Worm (Caenorhabditis elegans) whole organism, young adult: ENCODE results near the gene C37C3.10.

Experiments
- B0336.3 ChIP-seq: fragments of 200-800 bp; sonication (Bioruptor generic); IDR thresholded peaks from 2 replicates; pipeline ENCODE4 v1.3.6; 2022; ENCODE audit warnings: missing genetic modification characterization, missing compliant biosample characterization
- F23B12.7 ChIP-seq: sonication (generic microtip); optimal IDR thresholded peaks from 2 replicates; lab custom pipeline; 2017; ENCODE audit warnings: missing genetic modification characterization, mild to moderate bottlenecking, missing compliant biosample characterization, antibody characterized with exemption, moderate library complexity; ENCODE audit not compliant: insufficient read depth
- F37B4.10 ChIP-seq: fragments of 200-800 bp; sonication (Bioruptor generic); IDR thresholded peaks from 2 replicates; pipeline ENCODE4 v1.3.6; 2022; ENCODE audit warnings: missing genetic modification characterization, missing compliant biosample characterization
- F55B11.4 ChIP-seq: sonication (generic microtip); optimal IDR thresholded peaks from 2 replicates; lab custom pipeline; 2016; ENCODE audit warnings: missing compliant biosample characterization, missing genetic modification characterization, borderline replicate concordance; ENCODE audit not compliant: insufficient read depth
- K12H6.12 ChIP-seq: fragments of 200-800 bp; sonication (Bioruptor generic); optimal IDR thresholded peaks from 2 replicates; lab custom pipeline; 2018; ENCODE audit warnings: mild to moderate bottlenecking, missing genetic modification characterization, missing compliant biosample characterization
- Y79H2A.3 ChIP-seq: fragments of 200-800 bp; sonication (Bioruptor generic); conservative IDR thresholded peaks from 2 replicates; pipeline ENCODE4 v1.3.6; 2022; ENCODE audit warnings: missing genetic modification reagents, missing genetic modification characterization, missing compliant biosample characterization
- Y95B8A.8 ChIP-seq: fragments of 200-800 bp; sonication (Bioruptor generic); IDR thresholded peaks from 2 replicates; pipeline ENCODE4 v1.3.6; 2022; ENCODE audit warnings: missing genetic modification reagents, missing genetic modification characterization, missing compliant biosample characterization
- ZK185.1 ChIP-seq: sonication (generic microtip); optimal IDR thresholded peaks from 2 replicates; lab custom pipeline; 2016; ENCODE audit warnings: mild to moderate bottlenecking, missing genetic modification characterization, missing compliant biosample characterization; ENCODE audit not compliant: poor library complexity, severe bottlenecking
- aptf-2 ChIP-seq: fragments of 200-800 bp; sonication (Bioruptor generic); conservative IDR thresholded peaks from 2 replicates; pipeline ENCODE4 v1.3.6; 2022; ENCODE audit warnings: missing genetic modification reagents, missing genetic modification characterization, missing compliant biosample characterization
- athp-1 ChIP-seq: sonication (generic microtip); optimal IDR thresholded peaks from 2 replicates; lab custom pipeline; 2017; ENCODE audit warnings: mild to moderate bottlenecking, missing genetic modification characterization, missing compliant biosample characterization
- attf-3 ChIP-seq: fragments of 200-800 bp; sonication (Bioruptor generic); conservative IDR thresholded peaks from 2 replicates; pipeline ENCODE4 v1.3.6; 2022; ENCODE audit warnings: missing genetic modification reagents, missing genetic modification characterization, missing compliant biosample characterization
- attf-5 ChIP-seq: fragments of 200-800 bp; sonication (Bioruptor generic); optimal IDR thresholded peaks from 2 replicates; lab custom pipeline; 2018; ENCODE audit warnings: mild to moderate bottlenecking, missing genetic modification characterization, missing compliant biosample characterization
- ccch-3 ChIP-seq: fragments of 200-800 bp; sonication (Bioruptor generic); optimal IDR thresholded peaks from 2 replicates; lab custom pipeline; 2018; ENCODE audit warnings: mild to moderate bottlenecking, missing genetic modification characterization, missing compliant biosample characterization
- cebp-2 ChIP-seq: fragments of 200-800 bp; sonication (Bioruptor generic); IDR thresholded peaks from 2 replicates; pipeline ENCODE4 v1.3.6; 2022; ENCODE audit warnings: missing genetic modification characterization, missing compliant biosample characterization
- ceh-79 ChIP-seq: sonication (generic microtip); optimal IDR thresholded peaks from 2 replicates; lab custom pipeline; 2017; ENCODE audit warnings: mild to moderate bottlenecking, missing genetic modification characterization, missing compliant biosample characterization
- dox-1 ChIP-seq: fragments of 200-800 bp; sonication (Bioruptor generic); IDR thresholded peaks from 2 replicates; pipeline ENCODE4 v1.3.6; 2022; ENCODE audit warnings: missing genetic modification reagents, missing genetic modification characterization, missing compliant biosample characterization
- egl-44 ChIP-seq: fragments of 200-800 bp; sonication (Bioruptor generic); IDR thresholded peaks from 2 replicates; pipeline ENCODE4 v1.3.6; 2022; ENCODE audit warnings: missing genetic modification reagents, missing genetic modification characterization, missing compliant biosample characterization
- fkh-3 ChIP-seq: sonication (generic microtip); optimal IDR thresholded peaks from 2 replicates; lab custom pipeline; 2016; ENCODE audit warnings: mild to moderate bottlenecking, missing genetic modification characterization, missing compliant biosample characterization
- him-1 ChIP-seq: sonication (generic microtip); optimal IDR thresholded peaks from 2 replicates; lab custom pipeline; 2016; ENCODE audit warnings: missing genotype, missing genetic modification reagents, missing genetic modification characterization, missing compliant biosample characterization
- hlh-12 ChIP-seq: sonication (generic microtip); optimal IDR thresholded peaks from 2 replicates; lab custom pipeline; 2016; ENCODE audit warnings: missing genetic modification characterization, missing compliant biosample characterization
- hmg-1.2 ChIP-seq: fragments of 200-800 bp; sonication (Bioruptor generic); IDR thresholded peaks from 2 replicates; pipeline ENCODE4 v1.3.6; 2022; ENCODE audit warnings: missing genetic modification reagents, missing genetic modification characterization, missing compliant biosample characterization
- hmg-20 ChIP-seq: fragments of 200-800 bp; sonication (Bioruptor generic); IDR thresholded peaks from 2 replicates; pipeline ENCODE4 v1.3.6; 2022; ENCODE audit warnings: missing genetic modification reagents, missing genetic modification characterization, missing compliant biosample characterization
- lin-35 ChIP-seq, 3 experiments: fragments of 150-350 bp in 2 of 3; sonication (generic microtip) in 1 of 3; optimal IDR thresholded peaks; 2 replicates each; lab custom pipeline; 2014 to 2018; ENCODE audit warnings: missing biosample characterization in 3 of 3, missing genetic modification characterization in 3 of 3, missing genetic modification reagents in 3 of 3
- lir-1 ChIP-seq: fragments of 200-800 bp; sonication (Bioruptor generic); conservative IDR thresholded peaks from 2 replicates; pipeline ENCODE4 v1.3.6; 2022; ENCODE audit warnings: missing genetic modification reagents, missing genetic modification characterization, missing compliant biosample characterization
- lsy-27 ChIP-seq: sonication (generic microtip); optimal IDR thresholded peaks from 2 replicates; lab custom pipeline; 2017; ENCODE audit warnings: missing genetic modification characterization, mild to moderate bottlenecking, missing compliant biosample characterization, antibody characterized with exemption, missing genotype, borderline replicate concordance; ENCODE audit not compliant: insufficient read depth
- mel-28 ChIP-seq: sonication (generic microtip); optimal IDR thresholded peaks from 2 replicates; lab custom pipeline; 2016; ENCODE audit warnings: borderline replicate concordance, mild to moderate bottlenecking, missing genetic modification characterization, missing compliant biosample characterization
- nfya-2 ChIP-seq: fragments of 200-800 bp; sonication (Bioruptor generic); IDR thresholded peaks from 2 replicates; pipeline ENCODE4 v1.3.6; 2022; ENCODE audit warnings: missing genetic modification reagents, missing genetic modification characterization, missing compliant biosample characterization
- nhr-179 ChIP-seq: sonication (generic microtip); optimal IDR thresholded peaks from 2 replicates; lab custom pipeline; 2016; ENCODE audit warnings: mild to moderate bottlenecking, missing genetic modification characterization, missing compliant biosample characterization
- pbrm-1 ChIP-seq: fragments of 200-800 bp; sonication (Bioruptor generic); IDR thresholded peaks from 2 replicates; pipeline ENCODE4 v1.3.6; 2022; ENCODE audit warnings: missing genetic modification reagents, missing genetic modification characterization, missing compliant biosample characterization
- rec-8 ChIP-seq, 2 experiments: sonication (generic microtip); optimal IDR thresholded peaks; 2 replicates each; lab custom pipeline; 2016; ENCODE audit warnings: mild to moderate bottlenecking in 2 of 2, missing genetic modification characterization in 2 of 2, missing genetic modification reagents in 2 of 2, missing genotype in 2 of 2, missing biosample characterization in 1 of 2, missing compliant biosample characterization in 1 of 2, moderate library complexity in 1 of 2
- snpc-1.1 ChIP-seq: sonication (generic microtip); optimal IDR thresholded peaks from 2 replicates; lab custom pipeline; 2017; ENCODE audit warnings: missing genetic modification characterization, mild to moderate bottlenecking, missing compliant biosample characterization, antibody characterized with exemption, moderate library complexity, missing genotype, missing genetic modification reagents; ENCODE audit not compliant: insufficient read depth
- snpc-1.3 ChIP-seq: sonication (generic microtip); optimal IDR thresholded peaks from 2 replicates; lab custom pipeline; 2017; ENCODE audit warnings: missing genetic modification characterization, mild to moderate bottlenecking, missing compliant biosample characterization, antibody characterized with exemption, moderate library complexity, missing genotype, missing genetic modification reagents; ENCODE audit not compliant: insufficient read depth
- xnd-1 ChIP-seq: sonication (generic microtip); optimal IDR thresholded peaks from 2 replicates; lab custom pipeline; 2016; ENCODE audit warnings: missing genotype, missing genetic modification reagents, missing genetic modification characterization, missing compliant biosample characterization
- zfh-2 ChIP-seq: fragments of 200-800 bp; sonication (Bioruptor generic); conservative IDR thresholded peaks from 2 replicates; pipeline ENCODE4 v1.3.6; 2022; ENCODE audit warnings: missing genetic modification reagents, missing genetic modification characterization, missing compliant biosample characterization
- ztf-28 ChIP-seq: fragments of 200-800 bp; sonication (Bioruptor generic); IDR thresholded peaks from 2 replicates; pipeline ENCODE4 v1.3.6; 2022; ENCODE audit warnings: missing genetic modification reagents, missing genetic modification characterization, missing compliant biosample characterization
- ztf-6 ChIP-seq: fragments of 200-800 bp; sonication (Bioruptor generic); IDR thresholded peaks from 2 replicates; pipeline ENCODE4 v1.3.6; 2022; ENCODE audit warnings: missing genetic modification reagents, missing genetic modification characterization, missing compliant biosample characterization

The C37C3.10 gene

ce11 chrV:7836911-7837310 lies 26.0 kb downstream of the C37C3.10 start, which contains the start of gene txt-5 (continued):
- TF ChIP-seq athp-1 (tag; lab: Kevin White, UChicago) (no peak), B0336.3 (GFP tag; lab: Robert Waterston, UW) (no peak), lsy-27 (tag; lab: Kevin White, UChicago) (no peak), aptf-2 (GFP tag; lab: Robert Waterston, UW) (no peak), ceh-79 (tag; lab: Kevin White, UChicago) (no peak)

- no peak for TF ChIP-seq hlh-12 (tag; lab: Kevin White, UChicago)
- no peak for TF ChIP-seq him-1 (tag; lab: Kevin White, UChicago)
- no peak for TF ChIP-seq rec-8 (tag; optimal IDR thresholded peaks at IDR 0.05; lab: Kevin White, UChicago)
- peak; percentile 84 for TF ChIP-seq zfh-2 (GFP tag; lab: Robert Waterston, UW)
- no peak for TF ChIP-seq mel-28 (tag; lab: Kevin White, UChicago)
- TF ChIP-seq dox-1 (GFP tag; lab: Robert Waterston, UW): 0 out of 2 replicates have a peak, but pooled peaks have one; percentile 24
- TF ChIP-seq ztf-28 (GFP tag; lab: Robert Waterston, UW): 0 out of 2 replicates have a peak, but pooled peaks have one; percentile 19
- TF ChIP-seq F37B4.10 (GFP tag; lab: Robert Waterston, UW): 0 out of 2 replicates have a peak, but pooled peaks have one; percentile 29
- no peak for TF ChIP-seq K12H6.12 (tag; lab: Kevin White, UChicago)
- no peak for TF ChIP-seq pbrm-1 (GFP tag; lab: Robert Waterston, UW)
Measured at ce11 chrV:7830952-7831351, 31.9 kb downstream of the C37C3.10 start.

- no peak for TF ChIP-seq nfya-2
- TF ChIP-seq lin-35 (GFP tag; optimal IDR thresholded peaks at IDR 0.05; lab: Kevin White, UChicago): no peak
- TF ChIP-seq nhr-179: no peak
- TF ChIP-seq snpc-1.1 (tag; lab: Kevin White, UChicago): no peak
- TF ChIP-seq hmg-1.2 (GFP tag; lab: Robert Waterston, UW): no peak
- TF ChIP-seq xnd-1 (tag; lab: Kevin White, UChicago): no peak
- TF ChIP-seq fkh-3 (tag; lab: Kevin White, UChicago): no peak
- TF ChIP-seq snpc-1.3 (tag; lab: Kevin White, UChicago): no peak
- no peak for TF ChIP-seq ztf-28 (GFP tag; lab: Robert Waterston, UW)
- no peak for TF ChIP-seq zfh-2 (GFP tag; lab: Robert Waterston, UW)
- no peak for TF ChIP-seq ztf-6 (GFP tag; lab: Robert Waterston, UW)
- TF ChIP-seq ccch-3: no peak
- TF ChIP-seq Y79H2A.3: no peak
- TF ChIP-seq F23B12.7: no peak
- TF ChIP-seq egl-44 (GFP tag; lab: Robert Waterston, UW): no peak
- no peak for TF ChIP-seq B0336.3 (GFP tag; lab: Robert Waterston, UW)
- TF ChIP-seq attf-3: no peak
- TF ChIP-seq ZK185.1 (tag; lab: Kevin White, UChicago): no peak
- no peak for TF ChIP-seq F55B11.4 (tag; lab: Kevin White, UChicago)
- TF ChIP-seq attf-5 (GFP tag; lab: Kevin White, UChicago): no peak
- TF ChIP-seq, all 124 proteins: peak for 0
Measured at ce11 chrV:7826917-7827316, 36.0 kb downstream of the C37C3.10 start, which contains the start of gene mig-6. Gene mig-6 (plus strand): TSS chrV:7827217.

- TF ChIP-seq lir-1 (GFP tag; lab: Robert Waterston, UW) (no peak), mel-28 (tag; lab: Kevin White, UChicago) (no peak), cebp-2 (GFP tag; lab: Robert Waterston, UW) (no peak), hmg-20 (GFP tag; lab: Robert Waterston, UW) (no peak), Y95B8A.8 (GFP tag; lab: Robert Waterston, UW) (no peak)
- TF ChIP-seq, all 124 proteins: peak for 0
Measured at ce11 chrV:7826362-7826761, 36.5 kb downstream of the C37C3.10 start.
